Fruit fly (Drosophila melanogaster): ENCODE measurements around the gene Fntb.

dm6 chr3R:16410706-16411105, 22.1 kb upstream of the Fntb start:
- TF ChIP-seq usp (GFP tag; optimal IDR thresholded peaks at IDR 0.05) (no peak), psq (optimal IDR thresholded peaks at IDR 0.05) (no peak), EcR (GFP tag; optimal IDR thresholded peaks at IDR 0.05) (no peak), CG8478 (optimal IDR thresholded peaks at IDR 0.05) (no peak)

Measured in whole organism.